Worm (Caenorhabditis elegans) whole organism, late embryonic: ENCODE data around the gene dos-3.

Source experiments
- T23F11.4 ChIP-seq: fragments of 200-800 bp; sonication (Bioruptor generic); optimal IDR thresholded peaks from 2 replicates; lab custom pipeline; 2018; ENCODE audit warnings: mild to moderate bottlenecking, missing genetic modification characterization, missing compliant biosample characterization
- Y22D7AL.16 ChIP-seq: sonication (generic microtip); optimal IDR thresholded peaks from 2 replicates; lab custom pipeline; 2016; ENCODE audit warnings: missing genetic modification characterization, missing compliant biosample characterization
- ahr-1 ChIP-seq: sonication (generic microtip); optimal IDR thresholded peaks from 2 replicates; lab custom pipeline; 2016; ENCODE audit warnings: missing genetic modification characterization, missing compliant biosample characterization
- ama-1 ChIP-seq: fragments of 150-350 bp; optimal IDR thresholded peaks from 2 replicates; lab custom pipeline; 2014
- ceh-19 ChIP-seq: fragments of 200-800 bp; sonication (Bioruptor generic); optimal IDR thresholded peaks from 2 replicates; lab custom pipeline; 2018; ENCODE audit warnings: mild to moderate bottlenecking, missing genetic modification characterization, missing compliant biosample characterization
- ceh-2 ChIP-seq: sonication (generic microtip); optimal IDR thresholded peaks from 2 replicates; lab custom pipeline; 2016; ENCODE audit warnings: missing genotype, missing genetic modification characterization, missing compliant biosample characterization
- ceh-22 ChIP-seq: sonication (generic microtip); optimal IDR thresholded peaks from 2 replicates; lab custom pipeline; 2017; ENCODE audit warnings: missing biosample characterization, missing genetic modification characterization
- ceh-24 ChIP-seq: sonication (generic microtip); optimal IDR thresholded peaks from 2 replicates; lab custom pipeline; 2016; ENCODE audit warnings: mild to moderate bottlenecking, missing genetic modification characterization, missing compliant biosample characterization
- ceh-30 ChIP-seq: fragments of 150-350 bp; optimal IDR thresholded peaks from 2 replicates; lab custom pipeline; 2014; ENCODE audit warnings: missing biosample characterization, missing genetic modification characterization
- ceh-31 ChIP-seq: sonication (generic microtip); optimal IDR thresholded peaks from 2 replicates; lab custom pipeline; 2016; ENCODE audit warnings: missing genetic modification characterization, missing compliant biosample characterization
- ceh-34 ChIP-seq: sonication (generic microtip); optimal IDR thresholded peaks from 2 replicates; lab custom pipeline; 2016; ENCODE audit warnings: mild to moderate bottlenecking, missing genetic modification characterization, missing compliant biosample characterization
- ceh-45 ChIP-seq: fragments of 200-800 bp; sonication (Bioruptor generic); IDR thresholded peaks from 2 replicates; pipeline ENCODE4 v1.3.6; 2022; ENCODE audit warnings: missing genetic modification reagents, missing genetic modification characterization, missing compliant biosample characterization
- ceh-48 ChIP-seq: sonication (generic microtip); optimal IDR thresholded peaks from 2 replicates; lab custom pipeline; 2016; ENCODE audit warnings: missing genetic modification characterization, inconsistent platforms, missing compliant biosample characterization
- ceh-9 ChIP-seq: sonication (generic microtip); optimal IDR thresholded peaks from 2 replicates; lab custom pipeline; 2016; ENCODE audit warnings: mild to moderate bottlenecking, missing genetic modification characterization, inconsistent platforms, missing compliant biosample characterization
- che-1 ChIP-seq: sonication (generic microtip); optimal IDR thresholded peaks from 2 replicates; lab custom pipeline; 2016; ENCODE audit warnings: mild to moderate bottlenecking, missing genetic modification characterization, missing compliant biosample characterization
- dmd-4 ChIP-seq: sonication (generic microtip); optimal IDR thresholded peaks from 2 replicates; lab custom pipeline; 2016; ENCODE audit warnings: borderline replicate concordance, missing genetic modification characterization, missing compliant biosample characterization
- dve-1 ChIP-seq: sonication (generic microtip); optimal IDR thresholded peaks from 2 replicates; lab custom pipeline; 2017; ENCODE audit warnings: antibody characterized with exemption, mild to moderate bottlenecking, missing genetic modification characterization, missing compliant biosample characterization
- elt-4 ChIP-seq: sonication (generic microtip); optimal IDR thresholded peaks from 2 replicates; lab custom pipeline; 2016; ENCODE audit warnings: missing genetic modification characterization, missing compliant biosample characterization
- gmeb-2 ChIP-seq: sonication (generic microtip); optimal IDR thresholded peaks from 2 replicates; lab custom pipeline; 2016; ENCODE audit warnings: missing genetic modification characterization, inconsistent platforms, missing compliant biosample characterization
- hlh-13 ChIP-seq: fragments of 200-800 bp; sonication (Bioruptor generic); optimal IDR thresholded peaks from 2 replicates; lab custom pipeline; 2018; ENCODE audit warnings: mild to moderate bottlenecking, missing genetic modification characterization, missing compliant biosample characterization
- hlh-6 ChIP-seq: sonication (generic microtip); optimal IDR thresholded peaks from 2 replicates; lab custom pipeline; 2016; ENCODE audit warnings: missing genotype, missing genetic modification characterization, missing compliant biosample characterization
- lim-6 ChIP-seq: sonication (generic microtip); optimal IDR thresholded peaks from 2 replicates; lab custom pipeline; 2016; ENCODE audit warnings: missing genetic modification characterization, missing compliant biosample characterization
- madf-2 ChIP-seq: sonication (generic microtip); optimal IDR thresholded peaks from 2 replicates; lab custom pipeline; 2017; ENCODE audit warnings: missing genetic modification characterization, missing compliant biosample characterization
- mec-3 ChIP-seq: sonication (generic microtip); optimal IDR thresholded peaks from 2 replicates; lab custom pipeline; 2016; ENCODE audit warnings: borderline replicate concordance, missing genetic modification characterization, missing compliant biosample characterization
- nhr-232 ChIP-seq: sonication (generic microtip); optimal IDR thresholded peaks from 2 replicates; lab custom pipeline; 2016; ENCODE audit warnings: missing genetic modification characterization, missing compliant biosample characterization
- pha-2 ChIP-seq: sonication (generic microtip); optimal IDR thresholded peaks from 2 replicates; lab custom pipeline; 2017; ENCODE audit warnings: mild to moderate bottlenecking, missing genetic modification characterization, missing compliant biosample characterization
- pros-1 ChIP-seq: fragments of 150-350 bp; optimal IDR thresholded peaks from 2 replicates; lab custom pipeline; 2014; ENCODE audit warnings: missing biosample characterization, missing genetic modification reagents, missing genetic modification characterization
- rnt-1 ChIP-seq: sonication (generic microtip); optimal IDR thresholded peaks from 2 replicates; lab custom pipeline; 2016; ENCODE audit warnings: missing genetic modification characterization, missing compliant biosample characterization
- sox-2 ChIP-seq: fragments of 200-800 bp; sonication (Bioruptor generic); IDR thresholded peaks from 2 replicates; pipeline ENCODE4 v1.3.6; 2022; ENCODE audit warnings: missing genetic modification reagents, missing genetic modification characterization, missing compliant biosample characterization
- syd-9 ChIP-seq: sonication (generic microtip); optimal IDR thresholded peaks from 2 replicates; lab custom pipeline; 2016; ENCODE audit warnings: mild to moderate bottlenecking, missing genetic modification characterization, moderate library complexity, missing compliant biosample characterization
- ttx-3 ChIP-seq: sonication (generic microtip); optimal IDR thresholded peaks from 2 replicates; lab custom pipeline; 2016; ENCODE audit warnings: missing genetic modification reagents, missing genetic modification characterization, missing compliant biosample characterization
- unc-3 ChIP-seq, 2 experiments: fragments of 200-800 bp in 1 of 2; sonication (Bioruptor generic) in 1 of 2; sonication (generic microtip) in 1 of 2; conservative IDR thresholded peaks in 1 of 2; optimal IDR thresholded peaks in 1 of 2; 2 replicates each; pipeline versions ENCODE4 v1.3.6 to Lab custom; 2016 to 2022; ENCODE audit warnings: missing compliant biosample characterization in 2 of 2, missing genetic modification characterization in 2 of 2, missing genetic modification reagents in 1 of 2
- unc-42 ChIP-seq: sonication (generic microtip); optimal IDR thresholded peaks from 2 replicates; lab custom pipeline; 2016; ENCODE audit warnings: missing genotype, missing genetic modification characterization, missing compliant biosample characterization
- unc-55 ChIP-seq: sonication (generic microtip); optimal IDR thresholded peaks from 2 replicates; lab custom pipeline; 2017; ENCODE audit warnings: missing biosample characterization, missing genetic modification reagents, missing genetic modification characterization

dos-3 gene

ce11 chrIII:815845-816244, 23.5 kb downstream of the dos-3 start, which contains the start of gene dac-1:
TSS of gene dac-1 (plus strand) at chrIII:816145.
- TF ChIP-seq ceh-24 (tag; lab: Kevin White, UChicago) = no peak
- TF ChIP-seq Y22D7AL.16 (tag; lab: Kevin White, UChicago) = no peak
- TF ChIP-seq pha-2 (tag; lab: Kevin White, UChicago) = no peak
- TF ChIP-seq unc-55 (GFP tag; lab: Kevin White, UChicago) = no peak
- no peak for TF ChIP-seq gmeb-2 (tag; lab: Kevin White, UChicago)
- no peak for TF ChIP-seq ceh-19 (GFP tag; lab: Kevin White, UChicago)
- TF ChIP-seq elt-4 = no peak
- TF ChIP-seq ceh-45 = no peak

- TF ChIP-seq ceh-19 (GFP tag; lab: Kevin White, UChicago) (no peak), dmd-4 (no peak), unc-42 (tag; lab: Kevin White, UChicago) (no peak)
Observed at ce11 chrIII:811544-811943, 27.8 kb downstream of the dos-3 start, which contains the start of gene daf-7. TSS of gene daf-7 (plus strand) at chrIII:811844.

ce11 chrIII:802041-802440, 37.4 kb downstream of the dos-3 start:
- no peak for TF ChIP-seq nhr-232 (tag; lab: Kevin White, UChicago)

ce11 chrIII:797507-797906, 41.9 kb downstream of the dos-3 start:
- no peak for TF ChIP-seq hlh-6
- no peak for TF ChIP-seq che-1 (tag; lab: Kevin White, UChicago)
- no peak for TF ChIP-seq ceh-9
- TF ChIP-seq ahr-1 (tag; lab: Kevin White, UChicago) = no peak
- no peak for TF ChIP-seq unc-55 (GFP tag; lab: Kevin White, UChicago)
- TF ChIP-seq ceh-34 = no peak
- TF ChIP-seq dve-1 = no peak
- no peak for TF ChIP-seq ama-1 (lab: Kevin White, UChicago)
- TF ChIP-seq dmd-4 = no peak
- TF ChIP-seq unc-3 (GFP tag; conservative IDR thresholded peaks at IDR 0.05; lab: Robert Waterston, UW) = no peak
- TF ChIP-seq unc-3 (tag; optimal IDR thresholded peaks at IDR 0.05; lab: Kevin White, UChicago) = no peak
- TF ChIP-seq unc-42 (tag; lab: Kevin White, UChicago) = no peak

- TF ChIP-seq ttx-3 (tag; lab: Kevin White, UChicago) (no peak), T23F11.4 (GFP tag; lab: Kevin White, UChicago) (no peak), ceh-22 (tag; lab: Kevin White, UChicago) (no peak), ceh-30 (no peak), madf-2 (tag; lab: Kevin White, UChicago) (no peak), rnt-1 (tag; lab: Kevin White, UChicago) (no peak), mec-3 (tag; lab: Kevin White, UChicago) (no peak), ceh-2 (no peak), hlh-13 (GFP tag; lab: Kevin White, UChicago) (no peak), ceh-31 (no peak), unc-55 (GFP tag; lab: Kevin White, UChicago) (no peak), pros-1 (tag; lab: Kevin White, UChicago) (no peak), sox-2 (GFP tag; lab: Robert Waterston, UW) (no peak)
Observed at ce11 chrIII:794984-795596, 44.3 kb downstream of the dos-3 start, which contains the start of gene trpp-11. TSS of gene trpp-11 (plus strand) at chrIII:795136.

ce11 chrIII:794000-794399, 45.4 kb downstream of the dos-3 start, which contains the start of gene rps-29:
TSS of gene rps-29 (plus strand) at chrIII:794300.
- no peak for TF ChIP-seq lim-6 (tag; lab: Kevin White, UChicago)
- peak; percentile 30 for TF ChIP-seq ceh-48 (tag; lab: Kevin White, UChicago)
- no peak for TF ChIP-seq syd-9
- no peak for TF ChIP-seq unc-42 (tag; lab: Kevin White, UChicago)
- TF ChIP-seq dmd-4 = no peak
